Worm (Caenorhabditis elegans) whole organism, young adult: Measurements from ENCODE around the gene pyp-1.

Experiments
- B0019.2 ChIP-seq: fragments of 200-800 bp; sonication (Bioruptor generic); conservative IDR thresholded peaks from 2 replicates; pipeline ENCODE4 v1.3.6; 2022; ENCODE audit warnings: missing genetic modification reagents, missing genetic modification characterization, missing compliant biosample characterization
- B0035.1 ChIP-seq: sonication (generic microtip); optimal IDR thresholded peaks from 2 replicates; lab custom pipeline; 2016; ENCODE audit warnings: missing genetic modification characterization, mild to moderate bottlenecking, missing compliant biosample characterization, missing genotype, missing genetic modification reagents
- B0261.1 ChIP-seq: sonication (generic microtip); optimal IDR thresholded peaks from 2 replicates; lab custom pipeline; 2016; ENCODE audit warnings: mild to moderate bottlenecking, missing genetic modification characterization, moderate library complexity, missing compliant biosample characterization
- F10E7.11 ChIP-seq: sonication (generic microtip); optimal IDR thresholded peaks from 2 replicates; lab custom pipeline; 2017; ENCODE audit warnings: mild to moderate bottlenecking, missing genetic modification characterization, moderate library complexity, missing compliant biosample characterization
- F22D6.2 ChIP-seq: sonication (generic microtip); optimal IDR thresholded peaks from 2 replicates; lab custom pipeline; 2016; ENCODE audit warnings: mild to moderate bottlenecking, missing genetic modification characterization, missing compliant biosample characterization
- F33H1.4 ChIP-seq: fragments of 200-800 bp; sonication (Bioruptor generic); IDR thresholded peaks from 2 replicates; pipeline ENCODE4 v1.3.6; 2022; ENCODE audit warnings: missing genetic modification reagents, missing genetic modification characterization, missing compliant biosample characterization
- F37B4.10 ChIP-seq: fragments of 200-800 bp; sonication (Bioruptor generic); IDR thresholded peaks from 2 replicates; pipeline ENCODE4 v1.3.6; 2022; ENCODE audit warnings: missing genetic modification characterization, missing compliant biosample characterization
- F39B2.1 ChIP-seq: fragments of 200-800 bp; sonication (Bioruptor generic); IDR thresholded peaks from 2 replicates; pipeline ENCODE4 v1.3.6; 2022; ENCODE audit warnings: missing genetic modification reagents, missing genetic modification characterization, missing compliant biosample characterization
- F49E8.2 ChIP-seq: sonication (generic microtip); optimal IDR thresholded peaks from 3 replicates; lab custom pipeline; 2017; ENCODE audit warnings: missing genetic modification characterization, mild to moderate bottlenecking, missing compliant biosample characterization, antibody characterized with exemption, moderate library complexity; ENCODE audit not compliant: insufficient read depth
- F52B5.7 ChIP-seq: sonication (generic microtip); optimal IDR thresholded peaks from 2 replicates; lab custom pipeline; 2016; ENCODE audit warnings: mild to moderate bottlenecking, missing genetic modification characterization, missing compliant biosample characterization
- F57A8.1 ChIP-seq: fragments of 200-800 bp; sonication (Bioruptor generic); optimal IDR thresholded peaks from 2 replicates; lab custom pipeline; 2018; ENCODE audit warnings: mild to moderate bottlenecking, missing genetic modification characterization, moderate library complexity, missing compliant biosample characterization
- T07F8.4 ChIP-seq: sonication (generic microtip); optimal IDR thresholded peaks from 2 replicates; lab custom pipeline; 2016; ENCODE audit warnings: mild to moderate bottlenecking, missing genetic modification characterization, moderate library complexity, missing compliant biosample characterization
- Y53F4B.3 ChIP-seq: fragments of 200-800 bp; sonication (Bioruptor generic); IDR thresholded peaks from 2 replicates; pipeline ENCODE4 v1.3.6; 2022; ENCODE audit warnings: missing genetic modification reagents, missing genetic modification characterization, missing compliant biosample characterization
- Y53G8AR.9 ChIP-seq: fragments of 200-800 bp; sonication (Bioruptor generic); conservative IDR thresholded peaks from 2 replicates; pipeline ENCODE4 v1.3.6; 2022; ENCODE audit warnings: missing genetic modification reagents, missing genetic modification characterization, missing compliant biosample characterization
- Y67H2A.10 ChIP-seq: fragments of 200-800 bp; sonication (Bioruptor generic); conservative IDR thresholded peaks from 2 replicates; pipeline ENCODE4 v1.3.6; 2022; ENCODE audit warnings: missing genetic modification reagents, missing genetic modification characterization, missing compliant biosample characterization
- aptf-3 ChIP-seq: fragments of 200-800 bp; sonication (Bioruptor generic); IDR thresholded peaks from 2 replicates; pipeline ENCODE4 v1.3.6; 2022; ENCODE audit warnings: missing genetic modification characterization, missing compliant biosample characterization
- ccch-3 ChIP-seq: fragments of 200-800 bp; sonication (Bioruptor generic); optimal IDR thresholded peaks from 2 replicates; lab custom pipeline; 2018; ENCODE audit warnings: mild to moderate bottlenecking, missing genetic modification characterization, missing compliant biosample characterization
- cebp-1 ChIP-seq, 2 experiments: fragments of 200-800 bp in 1 of 2; sonication (Bioruptor generic) in 1 of 2; sonication (generic microtip) in 1 of 2; IDR thresholded peaks in 1 of 2; optimal IDR thresholded peaks in 1 of 2; 2 replicates each; pipeline versions ENCODE4 v1.3.6 to Lab custom; 2017 to 2022; ENCODE audit warnings: missing compliant biosample characterization in 2 of 2, missing genetic modification characterization in 2 of 2, mild to moderate bottlenecking in 1 of 2, missing genetic modification reagents in 1 of 2, moderate library complexity in 1 of 2
- ceh-58 ChIP-seq: fragments of 200-800 bp; sonication (Bioruptor generic); IDR thresholded peaks from 2 replicates; pipeline ENCODE4 v1.3.6; 2022; ENCODE audit warnings: missing genetic modification characterization, missing compliant biosample characterization
- ceh-91 ChIP-seq: fragments of 200-800 bp; sonication (Bioruptor generic); IDR thresholded peaks from 2 replicates; pipeline ENCODE4 v1.3.6; 2022; ENCODE audit warnings: missing genetic modification reagents, missing genetic modification characterization, missing compliant biosample characterization
- chd-7 ChIP-seq: sonication (generic microtip); optimal IDR thresholded peaks from 2 replicates; lab custom pipeline; 2016; ENCODE audit warnings: mild to moderate bottlenecking, missing genetic modification characterization, moderate library complexity, missing compliant biosample characterization
- dpff-1 ChIP-seq: sonication (generic microtip); optimal IDR thresholded peaks from 2 replicates; lab custom pipeline; 2017; ENCODE audit warnings: mild to moderate bottlenecking, missing genetic modification characterization, missing compliant biosample characterization
- dpl-1 ChIP-seq: fragments of 150-350 bp; optimal IDR thresholded peaks from 2 replicates; lab custom pipeline; 2014; ENCODE audit warnings: missing biosample characterization, missing genetic modification reagents, missing genetic modification characterization
- efl-1 ChIP-seq: fragments of 150-350 bp; optimal IDR thresholded peaks from 2 replicates; lab custom pipeline; 2014; ENCODE audit warnings: missing biosample characterization, missing genetic modification reagents, missing genetic modification characterization
- egrh-3 ChIP-seq: fragments of 200-800 bp; sonication (Bioruptor generic); IDR thresholded peaks from 2 replicates; pipeline ENCODE4 v1.3.6; 2022; ENCODE audit warnings: missing genetic modification reagents, missing genetic modification characterization, missing compliant biosample characterization
- gei-17 ChIP-seq: fragments of 200-800 bp; sonication (Bioruptor generic); optimal IDR thresholded peaks from 2 replicates; lab custom pipeline; 2018; ENCODE audit warnings: mild to moderate bottlenecking, missing genetic modification characterization, missing compliant biosample characterization
- hlh-12 ChIP-seq: sonication (generic microtip); optimal IDR thresholded peaks from 2 replicates; lab custom pipeline; 2016; ENCODE audit warnings: missing genetic modification characterization, missing compliant biosample characterization
- hmg-1.2 ChIP-seq: fragments of 200-800 bp; sonication (Bioruptor generic); IDR thresholded peaks from 2 replicates; pipeline ENCODE4 v1.3.6; 2022; ENCODE audit warnings: missing genetic modification reagents, missing genetic modification characterization, missing compliant biosample characterization
- hsf-1 ChIP-seq: fragments of 200-800 bp; sonication (Bioruptor generic); IDR thresholded peaks from 2 replicates; pipeline ENCODE4 v1.3.6; 2022; ENCODE audit warnings: missing genetic modification reagents, missing genetic modification characterization, missing compliant biosample characterization
- let-607 ChIP-seq, 2 experiments: fragments of 200-800 bp in 1 of 2; sonication (Bioruptor generic) in 1 of 2; sonication (generic microtip) in 1 of 2; optimal IDR thresholded peaks; 2 replicates each; lab custom pipeline; 2016 to 2018; ENCODE audit warnings: mild to moderate bottlenecking in 2 of 2, missing compliant biosample characterization in 2 of 2, missing genetic modification characterization in 2 of 2, moderate library complexity in 2 of 2, missing genotype in 1 of 2
- lin-54 ChIP-seq: fragments of 200-800 bp; sonication (Bioruptor generic); optimal IDR thresholded peaks from 2 replicates; lab custom pipeline; 2018; ENCODE audit warnings: mild to moderate bottlenecking, missing genetic modification characterization, missing compliant biosample characterization
- lsl-1 ChIP-seq: fragments of 200-800 bp; sonication (Bioruptor generic); optimal IDR thresholded peaks from 2 replicates; lab custom pipeline; 2018; ENCODE audit warnings: mild to moderate bottlenecking, missing genetic modification characterization, moderate library complexity, missing compliant biosample characterization
- madf-6 ChIP-seq: fragments of 200-800 bp; sonication (Bioruptor generic); IDR thresholded peaks from 2 replicates; pipeline ENCODE4 v1.3.6; 2022; ENCODE audit warnings: missing genetic modification reagents, missing genetic modification characterization, missing compliant biosample characterization
- mxl-1 ChIP-seq: sonication (generic microtip); optimal IDR thresholded peaks from 2 replicates; lab custom pipeline; 2016; ENCODE audit warnings: missing genetic modification characterization, missing compliant biosample characterization
- nfyb-1 ChIP-seq: fragments of 200-800 bp; sonication (Bioruptor generic); IDR thresholded peaks from 2 replicates; pipeline ENCODE4 v1.3.6; 2022; ENCODE audit warnings: missing genetic modification reagents, missing genetic modification characterization, missing compliant biosample characterization
- nhr-120 ChIP-seq: fragments of 200-800 bp; sonication (Bioruptor generic); IDR thresholded peaks from 2 replicates; pipeline ENCODE4 v1.3.6; 2022; ENCODE audit warnings: missing genetic modification characterization, missing compliant biosample characterization
- nhr-27 ChIP-seq: fragments of 200-800 bp; sonication (Bioruptor generic); optimal IDR thresholded peaks from 2 replicates; lab custom pipeline; 2018; ENCODE audit warnings: mild to moderate bottlenecking, missing genetic modification characterization, moderate library complexity, missing compliant biosample characterization
- nhr-80 ChIP-seq: sonication (generic microtip); optimal IDR thresholded peaks from 2 replicates; lab custom pipeline; 2016; ENCODE audit warnings: missing genetic modification characterization, missing compliant biosample characterization
- rec-8 ChIP-seq, 2 experiments: sonication (generic microtip); optimal IDR thresholded peaks; 2 replicates each; lab custom pipeline; 2016; ENCODE audit warnings: mild to moderate bottlenecking in 2 of 2, missing genetic modification characterization in 2 of 2, missing genetic modification reagents in 2 of 2, missing genotype in 2 of 2, missing biosample characterization in 1 of 2, missing compliant biosample characterization in 1 of 2, moderate library complexity in 1 of 2
- repo-1 ChIP-seq: sonication (generic microtip); optimal IDR thresholded peaks from 2 replicates; lab custom pipeline; 2017; ENCODE audit warnings: mild to moderate bottlenecking, missing genetic modification characterization, missing compliant biosample characterization
- snpc-1.1 ChIP-seq: sonication (generic microtip); optimal IDR thresholded peaks from 2 replicates; lab custom pipeline; 2017; ENCODE audit warnings: missing genetic modification characterization, mild to moderate bottlenecking, missing compliant biosample characterization, antibody characterized with exemption, moderate library complexity, missing genotype, missing genetic modification reagents; ENCODE audit not compliant: insufficient read depth
- tlf-1 ChIP-seq: fragments of 200-800 bp; sonication (Bioruptor generic); optimal IDR thresholded peaks from 2 replicates; lab custom pipeline; 2018; ENCODE audit warnings: mild to moderate bottlenecking, missing genetic modification characterization, missing compliant biosample characterization
- zfh-2 ChIP-seq: fragments of 200-800 bp; sonication (Bioruptor generic); conservative IDR thresholded peaks from 2 replicates; pipeline ENCODE4 v1.3.6; 2022; ENCODE audit warnings: missing genetic modification reagents, missing genetic modification characterization, missing compliant biosample characterization
- zim-3 ChIP-seq: sonication (generic microtip); optimal IDR thresholded peaks from 2 replicates; lab custom pipeline; 2017; ENCODE audit warnings: mild to moderate bottlenecking, missing genetic modification characterization, moderate library complexity, missing compliant biosample characterization
- ztf-25 ChIP-seq: fragments of 200-800 bp; sonication (Bioruptor generic); IDR thresholded peaks from 2 replicates; pipeline ENCODE4 v1.3.6; 2022; ENCODE audit warnings: missing genetic modification reagents, missing genetic modification characterization, missing compliant biosample characterization

pyp-1 gene

ce11 chrIV:9994895-9995394 lies 3.8 kb downstream of the pyp-1 start, which contains the start of gene uba-1 (continued):
- no peak for TF ChIP-seq F37B4.10 (GFP tag; lab: Robert Waterston, UW)
- TF ChIP-seq lsl-1 (GFP tag; lab: Kevin White, UChicago): peak; percentile 70
- peak; percentile 24 to 30 for TF ChIP-seq let-607 (tag; optimal IDR thresholded peaks at IDR 0.05; lab: Kevin White, UChicago)
- peak; percentile 79 for TF ChIP-seq dpl-1 (GFP tag; lab: Kevin White, UChicago)
- TF ChIP-seq T07F8.4: no peak
- TF ChIP-seq efl-1 (GFP tag; lab: Kevin White, UChicago): peak; percentile 94
- TF ChIP-seq lin-54: peak; percentile 79
- peak; percentile 73; the same call in 1 of the 2 replicates for TF ChIP-seq ceh-91
- no peak for TF ChIP-seq ztf-25 (GFP tag; lab: Robert Waterston, UW)
- TF ChIP-seq hsf-1 (GFP tag; lab: Robert Waterston, UW): peak; percentile 97
- TF ChIP-seq ccch-3 (GFP tag; lab: Kevin White, UChicago): no peak
- peak; percentile 67 for TF ChIP-seq F33H1.4
- TF ChIP-seq repo-1: peak; percentile 84
- TF ChIP-seq Y53F4B.3 (GFP tag; lab: Robert Waterston, UW): no peak
- TF ChIP-seq dpff-1 (tag; lab: Kevin White, UChicago): no peak
- no peak for TF ChIP-seq B0035.1 (tag; lab: Kevin White, UChicago)
- TF ChIP-seq B0261.1 (tag; lab: Kevin White, UChicago): no peak
- peak; percentile 64; the same call in 1 of the 2 replicates for TF ChIP-seq B0019.2
- TF ChIP-seq tlf-1 (GFP tag; lab: Kevin White, UChicago): peak; percentile 87
- no peak for TF ChIP-seq egrh-3 (GFP tag; lab: Robert Waterston, UW)
- peak; percentile 89 for TF ChIP-seq Y53G8AR.9
- no peak for TF ChIP-seq snpc-1.1
- no peak for TF ChIP-seq F22D6.2 (tag; lab: Kevin White, UChicago)
- no peak for TF ChIP-seq F10E7.11 (tag; lab: Kevin White, UChicago)
- TF ChIP-seq zfh-2: no peak
- no peak for TF ChIP-seq hlh-12 (tag; lab: Kevin White, UChicago)
- TF ChIP-seq F52B5.7 (tag; lab: Kevin White, UChicago): peak; percentile 35
- no peak for TF ChIP-seq F57A8.1 (GFP tag; lab: Kevin White, UChicago)
- TF ChIP-seq nhr-80 (tag; lab: Kevin White, UChicago): peak; percentile 7
- no peak for TF ChIP-seq nhr-120 (GFP tag; lab: Robert Waterston, UW)
- TF ChIP-seq F49E8.2 (tag; lab: Kevin White, UChicago): peak; percentile 53
- no peak for TF ChIP-seq mxl-1 (tag; lab: Kevin White, UChicago)
- TF ChIP-seq chd-7 (tag; lab: Kevin White, UChicago): peak; percentile 35
- no peak for TF ChIP-seq gei-17 (GFP tag; lab: Kevin White, UChicago)
- TF ChIP-seq F39B2.1 (GFP tag; lab: Robert Waterston, UW): no peak
- no peak for TF ChIP-seq aptf-3 (GFP tag; lab: Robert Waterston, UW)
- TF ChIP-seq ceh-58 (GFP tag; lab: Robert Waterston, UW): no peak

- TF ChIP-seq nfyb-1: peak; percentile 45; the same call in 1 of the 2 replicates
- no peak; the same call in 1 of the 2 replicates for TF ChIP-seq hsf-1 (GFP tag; lab: Robert Waterston, UW)
- TF ChIP-seq madf-6 (GFP tag; lab: Robert Waterston, UW): peak; percentile 40; the same call in 1 of the 2 replicates
- peak; percentile 10 for TF ChIP-seq hmg-1.2 (GFP tag; lab: Robert Waterston, UW)
- peak; percentile 29 for TF ChIP-seq nhr-80 (tag; lab: Kevin White, UChicago)
- TF ChIP-seq chd-7 (tag; lab: Kevin White, UChicago): no peak
- TF ChIP-seq rec-8 (tag; optimal IDR thresholded peaks at IDR 0.05; lab: Kevin White, UChicago): no peak
- TF ChIP-seq nhr-27 (tag; lab: Kevin White, UChicago): no peak
- no peak for TF ChIP-seq zim-3 (tag; lab: Kevin White, UChicago)
- TF ChIP-seq cebp-1 (GFP tag; IDR thresholded peaks at IDR 0.05; lab: Robert Waterston, UW): peak; percentile 42; the same call in 1 of the 2 replicates
- TF ChIP-seq cebp-1 (tag; optimal IDR thresholded peaks at IDR 0.05; lab: Kevin White, UChicago): peak; percentile 87
- no peak for TF ChIP-seq Y67H2A.10 (GFP tag; lab: Robert Waterston, UW)
These were observed 5.2 kb downstream of the pyp-1 start for ce11 chrIV:9993403-9994132.
